Fruit fly (Drosophila melanogaster): ENCODE measurements around the gene CG5274.

The CG5274 gene

DNA sequence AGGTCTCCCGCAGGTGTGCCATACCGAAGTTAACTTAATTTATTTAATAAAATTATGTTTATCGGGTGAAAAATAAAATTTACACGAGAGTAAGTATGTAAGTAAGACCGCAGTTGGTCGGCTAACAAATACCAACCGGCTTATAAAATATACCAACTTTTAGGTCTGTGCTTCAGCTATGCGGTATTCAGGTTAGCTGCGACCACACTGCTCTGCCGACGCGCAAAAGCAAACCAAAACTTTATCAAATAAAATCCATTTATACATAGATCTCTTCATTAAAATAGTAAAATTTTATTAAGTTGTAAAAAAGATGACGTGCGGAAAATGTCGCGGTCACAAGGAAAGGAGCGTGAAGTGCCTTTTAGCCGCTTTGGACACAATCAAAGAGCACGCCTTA is 8.6 kb upstream of the CG5274 start, which contains the start of the genes mRpL15 and CtIP (continued):
- TF ChIP-seq Deaf1 (tag; optimal IDR thresholded peaks at IDR 0.05) (no peak), sens (GFP tag) (peak; percentile 33), HmgZ (tag; optimal IDR thresholded peaks at IDR 0.05) (peak; percentile 15), stwl (tag; optimal IDR thresholded peaks at IDR 0.05) (peak; percentile 68), Dref (GFP tag; IDR thresholded peaks at IDR 0.05) (peak; percentile 35; the same call in 1 of the 2 replicates), lab (GFP tag; optimal IDR thresholded peaks at IDR 0.05) (no peak), CG9215 (GFP tag; IDR thresholded peaks at IDR 0.05) (no peak), CG34224 (GFP tag; IDR thresholded peaks at IDR 0.05; ENCODE audit: partially characterized antibody) (peak; percentile 26; the same call in 1 of the 3 replicates), Sin3A (optimal IDR thresholded peaks at IDR 0.05) (peak; percentile 22), gcm2 (GFP tag; optimal IDR thresholded peaks at IDR 0.05) (no peak), gfzf (GFP tag; optimal IDR thresholded peaks at IDR 0.05) (peak; percentile 88), CG13296 (GFP tag; optimal IDR thresholded peaks at IDR 0.05) (no peak), ind (GFP tag; optimal IDR thresholded peaks at IDR 0.05) (no peak), CG18619 (GFP tag; optimal IDR thresholded peaks at IDR 0.05) (no peak), CG9797 (GFP tag; optimal IDR thresholded peaks at IDR 0.05) (peak; percentile 83), Kr (GFP tag; optimal IDR thresholded peaks at IDR 0.05) (no peak), CG16815 (GFP tag; optimal IDR thresholded peaks at IDR 0.05) (no peak), bowl (GFP tag; IDR thresholded peaks at IDR 0.05) (no peak), CG8478 (optimal IDR thresholded peaks at IDR 0.05) (no peak), Camta (GFP tag; optimal IDR thresholded peaks at IDR 0.05) (no peak), gro (GFP tag; optimal IDR thresholded peaks at IDR 0.05) (no peak), br (optimal IDR thresholded peaks at IDR 0.05) (no peak), Bgb (GFP tag; IDR thresholded peaks at IDR 0.05; ENCODE audit: partially characterized antibody) (peak; percentile 39; the same call in 1 of the 2 replicates), sd (tag; optimal IDR thresholded peaks at IDR 0.05) (peak; percentile 53), vvl (GFP tag; IDR thresholded peaks at IDR 0.05) (no peak), CG34422 (GFP tag; IDR thresholded peaks at IDR 0.05) (peak; percentile 68; the same call in 1 of the 3 replicates), ewg (GFP tag; optimal IDR thresholded peaks at IDR 0.05) (peak; percentile 67), CoRest (tag; optimal IDR thresholded peaks at IDR 0.05) (no peak), CG12659 (GFP tag; optimal IDR thresholded peaks at IDR 0.05) (peak; percentile 47), CG17802 (tag; optimal IDR thresholded peaks at IDR 0.05) (no peak), sug (tag; optimal IDR thresholded peaks at IDR 0.05) (peak; percentile 1), Mes4 (GFP tag; optimal IDR thresholded peaks at IDR 0.05) (no peak), CG31388 (GFP tag; optimal IDR thresholded peaks at IDR 0.05) (no peak), Dp (GFP tag; optimal IDR thresholded peaks at IDR 0.05) (peak; percentile 62), MESR4 (GFP tag; optimal IDR thresholded peaks at IDR 0.05) (peak; percentile 39), shn (GFP tag; optimal IDR thresholded peaks at IDR 0.05) (no peak), bbx (GFP tag; IDR thresholded peaks at IDR 0.05; ENCODE audit: partially characterized antibody) (peak; percentile 55), Sry-δ (GFP tag; optimal IDR thresholded peaks at IDR 0.05) (peak; percentile 39), MBD-R2 (GFP tag; IDR thresholded peaks at IDR 0.05) (peak; percentile 86), H15 (GFP tag; IDR thresholded peaks at IDR 0.05) (no peak), dmrt99B (tag; optimal IDR thresholded peaks at IDR 0.05) (no peak), lilli (GFP tag; optimal IDR thresholded peaks at IDR 0.05) (no peak), bab2 (GFP tag; optimal IDR thresholded peaks at IDR 0.05) (no peak), Sox100B (GFP tag; optimal IDR thresholded peaks at IDR 0.05) (no peak), CG5245 (GFP tag; optimal IDR thresholded peaks at IDR 0.05) (no peak), CG10267 (tag; optimal IDR thresholded peaks at IDR 0.05) (peak; percentile 26), crp (GFP tag; optimal IDR thresholded peaks at IDR 0.05) (peak in 1 of 2 experiments; percentile 65), CG2712 (tag; optimal IDR thresholded peaks at IDR 0.05) (peak; percentile 11), row (GFP tag; IDR thresholded peaks at IDR 0.05) (no peak)

Measured in whole organism, embryonic.